Fruit fly (Drosophila melanogaster): ENCODE data around the gene CG14625.
A peak's percentile ranks its signal among the peaks of the same experiment; 100 is the strongest.

Gene CG14625

dm6 chrX:1233989-1234388, 34.6 kb downstream of the CG14625 start:
- TF ChIP-seq CG8478 (optimal IDR thresholded peaks at IDR 0.05): no peak
- TF ChIP-seq EcR (GFP tag; optimal IDR thresholded peaks at IDR 0.05): no peak
- no peak for TF ChIP-seq pan (optimal IDR thresholded peaks at IDR 0.05)
- TF ChIP-seq usp (GFP tag; optimal IDR thresholded peaks at IDR 0.05): no peak
- no peak for TF ChIP-seq psq (optimal IDR thresholded peaks at IDR 0.05)
- TF ChIP-seq Dll (optimal IDR thresholded peaks at IDR 0.05): no peak

dm6 chrX:1234817-1235617, 35.7 kb downstream of the CG14625 start:
- peak; percentile 3 for TF ChIP-seq Dll (optimal IDR thresholded peaks at IDR 0.05)
- no peak for TF ChIP-seq usp (GFP tag; optimal IDR thresholded peaks at IDR 0.05)
- peak; percentile 59 for TF ChIP-seq pan (optimal IDR thresholded peaks at IDR 0.05)

dm6 chrX:1235618-1236006, 36.3 kb downstream of the CG14625 start:
- TF ChIP-seq psq (optimal IDR thresholded peaks at IDR 0.05) (no peak), EcR (GFP tag; optimal IDR thresholded peaks at IDR 0.05) (no peak), Dll (optimal IDR thresholded peaks at IDR 0.05) (no peak), pan (optimal IDR thresholded peaks at IDR 0.05) (no peak), CG8478 (optimal IDR thresholded peaks at IDR 0.05) (no peak), usp (GFP tag; optimal IDR thresholded peaks at IDR 0.05) (no peak)

dm6 chrX:1236475-1236874, 37.1 kb downstream of the CG14625 start, which contains the start of gene CG3638:
Gene CG3638, minus strand, starts transcription at chrX:1236684.
- no peak for TF ChIP-seq CG8478 (optimal IDR thresholded peaks at IDR 0.05)
- no peak for TF ChIP-seq EcR (GFP tag; optimal IDR thresholded peaks at IDR 0.05)
- TF ChIP-seq pan (optimal IDR thresholded peaks at IDR 0.05): no peak
- TF ChIP-seq psq (optimal IDR thresholded peaks at IDR 0.05): no peak
- no peak for TF ChIP-seq Dll (optimal IDR thresholded peaks at IDR 0.05)
- TF ChIP-seq usp (GFP tag; optimal IDR thresholded peaks at IDR 0.05): no peak

dm6 chrX:1239832-1240231, 40.5 kb downstream of the CG14625 start, which contains the start of gene CG11403:
Gene CG11403, minus strand, starts transcription at chrX:1239884.
- TF ChIP-seq psq (optimal IDR thresholded peaks at IDR 0.05) (no peak), usp (GFP tag; optimal IDR thresholded peaks at IDR 0.05) (no peak), CG8478 (optimal IDR thresholded peaks at IDR 0.05) (no peak), EcR (GFP tag; optimal IDR thresholded peaks at IDR 0.05) (no peak), pan (optimal IDR thresholded peaks at IDR 0.05) (no peak), Dll (optimal IDR thresholded peaks at IDR 0.05) (no peak)

- no peak for TF ChIP-seq psq (optimal IDR thresholded peaks at IDR 0.05)
- no peak for TF ChIP-seq CG8478 (optimal IDR thresholded peaks at IDR 0.05)
Observed at dm6 chrX:1242049-1242448, 42.7 kb downstream of the CG14625 start.

dm6 chrX:1248735-1249134, 49.4 kb downstream of the CG14625 start:
- no peak for TF ChIP-seq EcR (GFP tag; optimal IDR thresholded peaks at IDR 0.05)
- TF ChIP-seq psq (optimal IDR thresholded peaks at IDR 0.05): no peak
- TF ChIP-seq CG8478 (optimal IDR thresholded peaks at IDR 0.05): no peak
- TF ChIP-seq usp (GFP tag; optimal IDR thresholded peaks at IDR 0.05): no peak
- no peak for TF ChIP-seq Dll (optimal IDR thresholded peaks at IDR 0.05)
- no peak for TF ChIP-seq pan (optimal IDR thresholded peaks at IDR 0.05)

dm6 chrX:1249612-1250011, 50.3 kb downstream of the CG14625 start:
- TF ChIP-seq Dll (optimal IDR thresholded peaks at IDR 0.05) (no peak), pan (optimal IDR thresholded peaks at IDR 0.05) (no peak), CG8478 (optimal IDR thresholded peaks at IDR 0.05) (no peak), usp (GFP tag; optimal IDR thresholded peaks at IDR 0.05) (no peak), EcR (GFP tag; optimal IDR thresholded peaks at IDR 0.05) (no peak), psq (optimal IDR thresholded peaks at IDR 0.05) (no peak)

dm6 chrX:1250104-1250503, 50.8 kb downstream of the CG14625 start:
- no peak for TF ChIP-seq usp (GFP tag; optimal IDR thresholded peaks at IDR 0.05)
- no peak for TF ChIP-seq EcR (GFP tag; optimal IDR thresholded peaks at IDR 0.05)
- TF ChIP-seq Dll (optimal IDR thresholded peaks at IDR 0.05): no peak
- TF ChIP-seq CG8478 (optimal IDR thresholded peaks at IDR 0.05): no peak
- TF ChIP-seq psq (optimal IDR thresholded peaks at IDR 0.05): no peak
- TF ChIP-seq pan (optimal IDR thresholded peaks at IDR 0.05): no peak
